Fruit fly (Drosophila melanogaster) whole organism, embryonic: Measurements from ENCODE around the gene mfr.

Source experiments
- Antp ChIP-seq: fragments of 200-800 bp; sonication (Bioruptor generic); optimal IDR thresholded peaks from 3 replicates; lab custom pipeline; 2016; ENCODE audit warnings: missing biosample characterization, missing genetic modification characterization
- Awh ChIP-seq: fragments of 200-800 bp; sonication (Bioruptor generic); IDR thresholded peaks from 2 replicates; pipeline ENCODE4, ENCODE4 v1.3.6; 2022; ENCODE audit warnings: missing biosample characterization, missing genetic modification characterization
- BEAF-32 ChIP-seq: fragments of 200-800 bp; sonication (Bioruptor generic); optimal IDR thresholded peaks from 3 replicates; lab custom pipeline; 2017; ENCODE audit warnings: missing biosample characterization, missing genetic modification characterization, mild to moderate bottlenecking, moderate library complexity, missing genetic modification reagents
- CG10209 ChIP-seq: fragments of 200-800 bp; sonication (Bioruptor generic); optimal IDR thresholded peaks from 3 replicates; lab custom pipeline; 2017; ENCODE audit warnings: missing biosample characterization, mild to moderate bottlenecking, missing genetic modification characterization, missing genetic modification reagents
- CG1024 ChIP-seq: fragments of 200-800 bp; sonication (Bioruptor generic); IDR thresholded peaks from 2 replicates; pipeline ENCODE4 v1.3.6; 2022; ENCODE audit warnings: missing biosample characterization, missing genetic modification characterization
- CG11456 ChIP-seq: fragments of 200-800 bp; sonication (Bioruptor generic); IDR thresholded peaks from 3 replicates; pipeline ENCODE4 v1.3.6; 2022; ENCODE audit warnings: missing biosample characterization, missing genetic modification characterization
- CG12391 ChIP-seq: fragments of 200-800 bp; sonication (Bioruptor generic); optimal IDR thresholded peaks from 3 replicates; lab custom pipeline; 2018; ENCODE audit warnings: missing biosample characterization, mild to moderate bottlenecking, missing genetic modification characterization, moderate library complexity
- CG2712 ChIP-seq: fragments of 200-800 bp; optimal IDR thresholded peaks from 3 replicates; lab custom pipeline; 2019; ENCODE audit warnings: missing biosample characterization, mild to moderate bottlenecking, missing genetic modification characterization, moderate library complexity
- CG2889 ChIP-seq: fragments of 200-800 bp; sonication (Bioruptor generic); IDR thresholded peaks from 3 replicates; pipeline ENCODE4 v1.3.6; 2022; ENCODE audit warnings: missing biosample characterization, missing genetic modification characterization
- CG30431 ChIP-seq: fragments of 200-800 bp; sonication (Bioruptor generic); optimal IDR thresholded peaks from 2 replicates; lab custom pipeline; 2017; ENCODE audit warnings: missing biosample characterization, missing genetic modification characterization
- CG3281 ChIP-seq: fragments of 200-800 bp; sonication (Bioruptor generic); optimal IDR thresholded peaks from 3 replicates; lab custom pipeline; 2017; ENCODE audit warnings: missing biosample characterization, mild to moderate bottlenecking, missing genetic modification characterization
- CG34376 ChIP-seq: fragments of 200-800 bp; sonication (Bioruptor generic); optimal IDR thresholded peaks from 2 replicates; lab custom pipeline; 2018; ENCODE audit warnings: missing biosample characterization, mild to moderate bottlenecking, missing genetic modification characterization
- CG4617 ChIP-seq: fragments of 200-800 bp; sonication (Bioruptor generic); optimal IDR thresholded peaks from 3 replicates; lab custom pipeline; 2016; ENCODE audit warnings: missing biosample characterization, missing genetic modification characterization, borderline replicate concordance
- CG4820 ChIP-seq: fragments of 200-800 bp; sonication (Bioruptor generic); optimal IDR thresholded peaks from 3 replicates; lab custom pipeline; 2016; ENCODE audit warnings: missing biosample characterization, missing genetic modification characterization
- CG5180 ChIP-seq: fragments of 200-800 bp; sonication (Bioruptor generic); optimal IDR thresholded peaks from 3 replicates; lab custom pipeline; 2017; ENCODE audit warnings: missing biosample characterization, missing genetic modification characterization, mild to moderate bottlenecking, moderate library complexity, missing genetic modification reagents
- CG6175 ChIP-seq: fragments of 200-800 bp; sonication (Bioruptor generic); IDR thresholded peaks from 3 replicates; pipeline ENCODE4 v1.3.6; 2022; ENCODE audit warnings: missing biosample characterization, missing genetic modification characterization
- CrebB ChIP-seq: fragments of 200-800 bp; sonication (Bioruptor generic); optimal IDR thresholded peaks from 3 replicates; lab custom pipeline; 2018; ENCODE audit warnings: missing biosample characterization, mild to moderate bottlenecking, missing genetic modification characterization
- ERR ChIP-seq: fragments of 200-800 bp; sonication (Bioruptor generic); optimal IDR thresholded peaks from 2 replicates; lab custom pipeline; 2016; ENCODE audit warnings: missing biosample characterization, missing genetic modification characterization
- Fer2 ChIP-seq: fragments of 200-800 bp; sonication (Bioruptor generic); optimal IDR thresholded peaks from 2 replicates; lab custom pipeline; 2018; ENCODE audit warnings: missing biosample characterization, mild to moderate bottlenecking, missing genetic modification characterization, moderate library complexity
- H15 ChIP-seq: fragments of 200-800 bp; sonication (Bioruptor generic); IDR thresholded peaks from 3 replicates; pipeline ENCODE4 v1.3.6; 2022; ENCODE audit warnings: missing biosample characterization, missing genetic modification characterization
- HLHmδ ChIP-seq: fragments of 200-800 bp; sonication (Bioruptor generic); optimal IDR thresholded peaks from 2 replicates; lab custom pipeline; 2018; ENCODE audit warnings: missing biosample characterization, mild to moderate bottlenecking, missing genetic modification characterization, moderate library complexity
- HmgZ ChIP-seq: fragments of 200-800 bp; sonication (Bioruptor generic); optimal IDR thresholded peaks from 2 replicates; lab custom pipeline; 2018; ENCODE audit warnings: missing biosample characterization, mild to moderate bottlenecking, missing genetic modification characterization
- Hr51 ChIP-seq, 2 experiments: fragments of 200-800 bp; sonication (Bioruptor generic); optimal IDR thresholded peaks; 2 replicates in 1 of 2; 3 replicates in 1 of 2; lab custom pipeline; 2016 to 2018; ENCODE audit warnings: missing biosample characterization in 2 of 2, missing genetic modification characterization in 2 of 2, mild to moderate bottlenecking in 1 of 2, moderate library complexity in 1 of 2
- Max ChIP-seq: fragments of 200-800 bp; sonication (Bioruptor generic); optimal IDR thresholded peaks from 2 replicates; lab custom pipeline; 2016; ENCODE audit warnings: missing biosample characterization, mild to moderate bottlenecking, missing genetic modification characterization
- Med ChIP-seq: fragments of 200-800 bp; sonication (Bioruptor generic); peaks from one replicate; lab custom pipeline; 2016; ENCODE audit warnings: missing biosample characterization, missing genetic modification characterization, mild to moderate bottlenecking, inconsistent platforms, moderate library complexity
- Rx ChIP-seq: fragments of 200-800 bp; sonication (Bioruptor generic); IDR thresholded peaks from 2 replicates; pipeline ENCODE4 v1.3.6; 2022; ENCODE audit warnings: missing biosample characterization, missing genetic modification characterization
- Sox100B ChIP-seq: fragments of 200-800 bp; sonication (Bioruptor generic); optimal IDR thresholded peaks from 3 replicates; lab custom pipeline; 2018; ENCODE audit warnings: missing biosample characterization, mild to moderate bottlenecking, missing genetic modification characterization
- Tbp ChIP-seq: fragments of >200 bp; optimal IDR thresholded peaks from 2 replicates; lab custom pipeline; 2018; ENCODE audit warnings: missing biosample characterization, missing genetic modification characterization
- Trl ChIP-seq, 3 experiments: fragments of >200 bp in 2 of 3; fragments of 200-800 bp in 1 of 3; sonication (Bioruptor generic) in 1 of 3; optimal IDR thresholded peaks; 2 replicates in 1 of 3; 3 replicates in 2 of 3; lab custom pipeline; 2016 to 2017; ENCODE audit warnings: missing biosample characterization in 1 of 3, missing genetic modification characterization in 1 of 3
- Xrp1 ChIP-seq: fragments of 200-800 bp; sonication (Bioruptor generic); IDR thresholded peaks from 2 replicates; pipeline ENCODE4 v1.3.6; 2022; ENCODE audit warnings: missing biosample characterization, missing genetic modification characterization
- ab ChIP-seq: fragments of 200-800 bp; sonication (Bioruptor generic); optimal IDR thresholded peaks from 2 replicates; lab custom pipeline; 2016; ENCODE audit warnings: missing biosample characterization, missing genetic modification characterization
- amos ChIP-seq: fragments of 200-800 bp; sonication (Bioruptor generic); IDR thresholded peaks from 2 replicates; pipeline ENCODE4 v1.3.6; 2022; ENCODE audit warnings: missing biosample characterization, missing genetic modification characterization; ENCODE audit not compliant: partially characterized antibody
- cas ChIP-seq: fragments of 200-800 bp; sonication (Bioruptor generic); IDR thresholded peaks from 2 replicates; pipeline ENCODE4 v1.3.6; 2022; ENCODE audit warnings: missing biosample characterization, missing genetic modification characterization
- chm ChIP-seq: fragments of 200-800 bp; sonication (Bioruptor generic); IDR thresholded peaks from 2 replicates; pipeline ENCODE4 v1.3.6; 2022; ENCODE audit warnings: missing biosample characterization, missing genetic modification characterization
- fru ChIP-seq: fragments of >200 bp; optimal IDR thresholded peaks from 2 replicates; lab custom pipeline; 2017
- grau ChIP-seq: fragments of 200-800 bp; optimal IDR thresholded peaks from 3 replicates; lab custom pipeline; 2019; ENCODE audit warnings: missing biosample characterization, mild to moderate bottlenecking, missing genetic modification characterization, moderate library complexity
- h ChIP-seq: fragments of >200 bp; optimal IDR thresholded peaks from 2 replicates; lab custom pipeline; 2017
- kah ChIP-seq: fragments of 200-800 bp; sonication (Bioruptor generic); optimal IDR thresholded peaks from 2 replicates; lab custom pipeline; 2018; ENCODE audit warnings: missing biosample characterization, mild to moderate bottlenecking, missing genetic modification characterization
- lola ChIP-seq, 3 experiments: fragments of >200 bp in 2 of 3; fragments of 200-800 bp in 1 of 3; sonication (Bioruptor generic) in 1 of 3; optimal IDR thresholded peaks; 2 replicates each; lab custom pipeline; 2017 to 2019; ENCODE audit warnings: missing biosample characterization in 3 of 3, missing genetic modification characterization in 3 of 3, mild to moderate bottlenecking in 1 of 3, moderate library complexity in 1 of 3
- otp ChIP-seq: fragments of 200-800 bp; sonication (Bioruptor generic); IDR thresholded peaks from 3 replicates; pipeline ENCODE4, ENCODE4 v1.3.6; 2022; ENCODE audit warnings: missing biosample characterization, missing genetic modification characterization
- seq ChIP-seq: fragments of 200-800 bp; sonication (Bioruptor generic); IDR thresholded peaks from 2 replicates; pipeline ENCODE4 v1.3.6; 2022; ENCODE audit warnings: missing biosample characterization, missing genetic modification characterization
- slp2 ChIP-seq: fragments of 200-800 bp; sonication (Bioruptor generic); optimal IDR thresholded peaks from 2 replicates; lab custom pipeline; 2016; ENCODE audit warnings: missing biosample characterization, missing genetic modification characterization
- sna ChIP-seq: fragments of 200-800 bp; sonication (Bioruptor generic); IDR thresholded peaks from 2 replicates; pipeline ENCODE4 v1.3.6; 2022; ENCODE audit warnings: missing biosample characterization, missing genetic modification characterization; ENCODE audit not compliant: partially characterized antibody
- toy ChIP-seq: fragments of 200-800 bp; sonication (Bioruptor generic); IDR thresholded peaks from 2 replicates; pipeline ENCODE4 v1.3.6; 2022; ENCODE audit warnings: missing biosample characterization, missing genetic modification characterization
- trem ChIP-seq: fragments of 200-800 bp; optimal IDR thresholded peaks from 3 replicates; lab custom pipeline; 2019; ENCODE audit warnings: missing biosample characterization, mild to moderate bottlenecking, missing genetic modification characterization, moderate library complexity
- trh ChIP-seq: fragments of 200-800 bp; sonication (Bioruptor generic); optimal IDR thresholded peaks from 2 replicates; lab custom pipeline; 2016; ENCODE audit warnings: missing biosample characterization, missing genetic modification characterization
- unc-4 ChIP-seq: fragments of 200-800 bp; sonication (Bioruptor generic); IDR thresholded peaks from 2 replicates; pipeline ENCODE4 v1.3.6; 2022; ENCODE audit warnings: missing biosample characterization, missing genetic modification characterization; ENCODE audit not compliant: partially characterized antibody
- unpg ChIP-seq: fragments of 200-800 bp; sonication (Bioruptor generic); optimal IDR thresholded peaks from 3 replicates; lab custom pipeline; 2018; ENCODE audit warnings: missing biosample characterization, mild to moderate bottlenecking, missing genetic modification characterization, moderate library complexity
- usp ChIP-seq: fragments of >200 bp; optimal IDR thresholded peaks from 2 replicates; lab custom pipeline; 2017; ENCODE audit warnings: missing biosample characterization, missing genetic modification characterization
- vfl ChIP-seq: fragments of 200-800 bp; sonication (Bioruptor generic); optimal IDR thresholded peaks from 2 replicates; lab custom pipeline; 2016; ENCODE audit warnings: missing biosample characterization, missing genetic modification characterization
- wdn ChIP-seq: fragments of 200-800 bp; sonication (Bioruptor generic); IDR thresholded peaks from 2 replicates; pipeline ENCODE4 v1.3.6; 2022; ENCODE audit warnings: missing biosample characterization, missing genetic modification characterization
- yki ChIP-seq: fragments of >200 bp; optimal IDR thresholded peaks from 3 replicates; lab custom pipeline; 2018
- zf30C ChIP-seq: fragments of 200-800 bp; sonication (Bioruptor generic); optimal IDR thresholded peaks from 3 replicates; lab custom pipeline; 2018; ENCODE audit warnings: missing biosample characterization, mild to moderate bottlenecking, missing genetic modification characterization
- zfh1 ChIP-seq: fragments of 200-800 bp; sonication (Bioruptor generic); IDR thresholded peaks from 3 replicates; pipeline ENCODE4 v1.3.6; 2022; ENCODE audit warnings: missing biosample characterization, missing genetic modification characterization

Gene mfr

dm6 chr3L:8920710-8921109 lies 8.2 kb upstream of the mfr start (continued):
- peak; percentile 57; the same call in 1 of the 2 replicates for TF ChIP-seq Rx (GFP tag; lab: Robert Waterston, UW)
- TF ChIP-seq CG4820 = peak; percentile 56
- no peak for TF ChIP-seq Tbp
- TF ChIP-seq ab (GFP tag; lab: Kevin White, UChicago) = no peak
- peak; percentile 79 for TF ChIP-seq unpg
- TF ChIP-seq CG1024 = peak; percentile 69
- no peak for TF ChIP-seq HLHmδ
- TF ChIP-seq wdn (GFP tag; lab: Robert Waterston, UW) = peak; percentile 62; the same call in 1 of the 2 replicates
- TF ChIP-seq CG3281 (GFP tag; lab: Kevin White, UChicago) = peak; percentile 66
- TF ChIP-seq unc-4 = no peak
- TF ChIP-seq CG12391 (tag; lab: Kevin White, UChicago) = peak; percentile 68
- no peak for TF ChIP-seq BEAF-32 (GFP tag; lab: Kevin White, UChicago)
- no peak for TF ChIP-seq h (lab: Kevin White, UChicago)
- TF ChIP-seq chm (GFP tag; lab: Robert Waterston, UW) = no peak
- TF ChIP-seq Antp (GFP tag; lab: Kevin White, UChicago) = peak; percentile 53
- TF ChIP-seq CG4617 = peak; percentile 15
- peak; percentile 73; the same call in 2 of the 3 replicates for TF ChIP-seq zfh1
- TF ChIP-seq fru (lab: Kevin White, UChicago) = no peak
- no peak for TF ChIP-seq ERR (GFP tag; lab: Kevin White, UChicago)
- TF ChIP-seq Med (GFP tag; lab: Kevin White, UChicago) = peak; percentile 95
- TF ChIP-seq kah (GFP tag; lab: Kevin White, UChicago) = peak; percentile 52
- peak; percentile 73 for TF ChIP-seq Sox100B (GFP tag; lab: Kevin White, UChicago)
- TF ChIP-seq Fer2 (tag; lab: Kevin White, UChicago) = no peak
- no peak for TF ChIP-seq vfl (GFP tag; lab: Kevin White, UChicago)
- TF ChIP-seq CG34376 (GFP tag; lab: Kevin White, UChicago) = no peak
- TF ChIP-seq zf30C = no peak
- no peak for TF ChIP-seq CG6175 (GFP tag; lab: Robert Waterston, UW)
- peak in 1 of 3 experiments; percentile 6 for TF ChIP-seq lola (GFP tag; optimal IDR thresholded peaks at IDR 0.05; lab: Kevin White, UChicago)
- peak; percentile 40 for TF ChIP-seq Max
- peak; percentile 75 for TF ChIP-seq CG2712 (tag; lab: Kevin White, UChicago)
- TF ChIP-seq yki = no peak
- no peak; the same call in 2 of the 3 replicates for TF ChIP-seq CG2889
- no peak for TF ChIP-seq usp (GFP tag; lab: Kevin White, UChicago)
- peak; percentile 67 for TF ChIP-seq grau
- TF ChIP-seq trem (tag; lab: Kevin White, UChicago) = peak; percentile 17
- no peak for TF ChIP-seq amos (GFP tag; lab: Robert Waterston, UW)
- peak; percentile 68; the same call in 1 of the 3 replicates for TF ChIP-seq CG11456 (GFP tag; lab: Robert Waterston, UW)
- peak; percentile 2 to 87 for TF ChIP-seq Hr51 (GFP tag; optimal IDR thresholded peaks at IDR 0.05; lab: Kevin White, UChicago)
- peak; percentile 62; the same call in 1 of the 3 replicates for TF ChIP-seq H15 (GFP tag; lab: Robert Waterston, UW)
- TF ChIP-seq toy (GFP tag; lab: Robert Waterston, UW) = no peak; the same call in 1 of the 2 replicates
- TF ChIP-seq slp2 (GFP tag; lab: Kevin White, UChicago) = no peak
- TF ChIP-seq, all 482 proteins: peak for 279

- no peak for TF ChIP-seq HmgZ
- TF ChIP-seq CrebB (tag; lab: Kevin White, UChicago) = no peak
- no peak for TF ChIP-seq otp (GFP tag; lab: Robert Waterston, UW)
- no peak for TF ChIP-seq sna (GFP tag; lab: Robert Waterston, UW)
- no peak for TF ChIP-seq CG5180 (GFP tag; lab: Kevin White, UChicago)
- TF ChIP-seq Awh (GFP tag; lab: Robert Waterston, UW) = peak; percentile 60; the same call in 1 of the 2 replicates
- no peak for TF ChIP-seq CG10209 (GFP tag; lab: Kevin White, UChicago)
- no peak for TF ChIP-seq cas (GFP tag; lab: Robert Waterston, UW)
- no peak for TF ChIP-seq CG30431
- TF ChIP-seq seq (GFP tag; lab: Robert Waterston, UW) = no peak
- no peak for TF ChIP-seq Trl (optimal IDR thresholded peaks at IDR 0.05; lab: Kevin White, UChicago)
- no peak for TF ChIP-seq Trl (GFP tag; optimal IDR thresholded peaks at IDR 0.05; lab: Kevin White, UChicago)
- no peak for TF ChIP-seq trh (GFP tag; lab: Kevin White, UChicago)
- no peak for TF ChIP-seq Xrp1 (GFP tag; lab: Robert Waterston, UW)
Observed at dm6 chr3L:8919678-8920077, 7.2 kb upstream of the mfr start.
